Fruit fly (Drosophila melanogaster) whole organism, embryonic: ENCODE measurements around the gene CG5541.

ENCODE experiments used
- Adf1 ChIP-seq: fragments of 200-800 bp; sonication (Bioruptor generic); IDR thresholded peaks from 2 replicates; pipeline ENCODE4 v1.3.6; 2022; ENCODE audit warnings: missing biosample characterization, missing genetic modification characterization
- CG10321 ChIP-seq: fragments of 200-800 bp; sonication (Bioruptor generic); IDR thresholded peaks from 2 replicates; pipeline ENCODE4 v1.3.6; 2022; ENCODE audit warnings: missing biosample characterization, missing genetic modification characterization
- CG12219 ChIP-seq: fragments of 200-800 bp; sonication (Bioruptor generic); optimal IDR thresholded peaks from 3 replicates; lab custom pipeline; 2018; ENCODE audit warnings: missing biosample characterization, mild to moderate bottlenecking, missing genetic modification characterization
- CG1233 ChIP-seq: fragments of 200-800 bp; sonication (Bioruptor generic); optimal IDR thresholded peaks from 4 replicates; lab custom pipeline; 2018; ENCODE audit warnings: missing biosample characterization, mild to moderate bottlenecking, missing genetic modification characterization
- CG14965 ChIP-seq: fragments of 200-800 bp; sonication (Bioruptor generic); optimal IDR thresholded peaks from 2 replicates; lab custom pipeline; 2016; ENCODE audit warnings: missing biosample characterization, missing genetic modification characterization, borderline replicate concordance
- CG17802 ChIP-seq: fragments of 200-800 bp; sonication (Bioruptor generic); optimal IDR thresholded peaks from 2 replicates; lab custom pipeline; 2018; ENCODE audit warnings: missing biosample characterization, mild to moderate bottlenecking, missing genetic modification characterization, moderate library complexity
- CG18599 ChIP-seq: fragments of 200-800 bp; sonication (Bioruptor generic); optimal IDR thresholded peaks from 3 replicates; lab custom pipeline; 2017; ENCODE audit warnings: missing biosample characterization, missing genetic modification characterization, mild to moderate bottlenecking, moderate library complexity, missing genetic modification reagents
- CG2116 ChIP-seq: fragments of 200-800 bp; sonication (Bioruptor generic); optimal IDR thresholded peaks from 3 replicates; lab custom pipeline; 2018; ENCODE audit warnings: missing biosample characterization, mild to moderate bottlenecking, missing genetic modification characterization
- CG2712 ChIP-seq: fragments of 200-800 bp; optimal IDR thresholded peaks from 3 replicates; lab custom pipeline; 2019; ENCODE audit warnings: missing biosample characterization, mild to moderate bottlenecking, missing genetic modification characterization, moderate library complexity
- CG31224 ChIP-seq: fragments of 200-800 bp; sonication (Bioruptor generic); IDR thresholded peaks from 2 replicates; pipeline ENCODE4 v1.3.6; 2022; ENCODE audit warnings: missing biosample characterization, missing genetic modification characterization
- CG3995 ChIP-seq: fragments of 200-800 bp; sonication (Bioruptor generic); optimal IDR thresholded peaks from 3 replicates; lab custom pipeline; 2016; ENCODE audit warnings: missing biosample characterization, missing genetic modification characterization
- CG6254 ChIP-seq: fragments of 200-800 bp; sonication (Bioruptor generic); optimal IDR thresholded peaks from 3 replicates; lab custom pipeline; 2017; ENCODE audit warnings: mild to moderate bottlenecking, missing biosample characterization, missing genetic modification reagents, missing genetic modification characterization
- CG7271 ChIP-seq: fragments of 200-800 bp; sonication (Bioruptor generic); optimal IDR thresholded peaks from 2 replicates; lab custom pipeline; 2018; ENCODE audit warnings: missing biosample characterization, mild to moderate bottlenecking, missing genetic modification characterization, moderate library complexity
- CG8281 ChIP-seq: fragments of 200-800 bp; sonication (Bioruptor generic); optimal IDR thresholded peaks from 2 replicates; lab custom pipeline; 2018; ENCODE audit warnings: missing biosample characterization, mild to moderate bottlenecking, missing genetic modification characterization, moderate library complexity
- CG8290 ChIP-seq, 3 experiments: fragments of 200-800 bp; sonication (Bioruptor generic); optimal IDR thresholded peaks; 2 replicates each; lab custom pipeline; 2016 to 2019; ENCODE audit warnings: missing biosample characterization in 3 of 3, missing genetic modification characterization in 3 of 3, mild to moderate bottlenecking in 2 of 3, moderate library complexity in 1 of 3
- CG8924 ChIP-seq: fragments of 200-800 bp; optimal IDR thresholded peaks from 3 replicates; lab custom pipeline; 2019; ENCODE audit warnings: missing biosample characterization, mild to moderate bottlenecking, missing genetic modification characterization, moderate library complexity
- CG9727 ChIP-seq: fragments of 200-800 bp; sonication (Bioruptor generic); optimal IDR thresholded peaks from 3 replicates; lab custom pipeline; 2017; ENCODE audit warnings: missing biosample characterization, mild to moderate bottlenecking, missing genetic modification characterization
- CG9876 ChIP-seq: fragments of 200-800 bp; sonication (Bioruptor generic); optimal IDR thresholded peaks from 2 replicates; lab custom pipeline; 2016; ENCODE audit warnings: missing biosample characterization, missing genetic modification characterization
- CTCF ChIP-seq: fragments of 200-800 bp; sonication (Bioruptor generic); optimal IDR thresholded peaks from 2 replicates; lab custom pipeline; 2017; ENCODE audit warnings: missing biosample characterization, mild to moderate bottlenecking, missing genetic modification characterization, moderate library complexity
- D ChIP-seq, 2 experiments: fragments of 200-800 bp in 1 of 2; fragments of >200 bp in 1 of 2; sonication (Bioruptor generic) in 1 of 2; optimal IDR thresholded peaks; 2 replicates in 1 of 2; 3 replicates in 1 of 2; lab custom pipeline; 2017; ENCODE audit warnings: mild to moderate bottlenecking in 1 of 2, missing biosample characterization in 1 of 2, missing genetic modification characterization in 1 of 2, missing genetic modification reagents in 1 of 2
- D19A ChIP-seq: fragments of 200-800 bp; optimal IDR thresholded peaks from 3 replicates; lab custom pipeline; 2019; ENCODE audit warnings: missing biosample characterization, mild to moderate bottlenecking, missing genetic modification characterization, moderate library complexity
- Elba2 ChIP-seq: fragments of 200-800 bp; sonication (Bioruptor generic); optimal IDR thresholded peaks from 3 replicates; lab custom pipeline; 2016; ENCODE audit warnings: missing biosample characterization, missing genetic modification characterization
- Hand ChIP-seq: fragments of 200-800 bp; sonication (Bioruptor generic); optimal IDR thresholded peaks from 2 replicates; lab custom pipeline; 2017; ENCODE audit warnings: mild to moderate bottlenecking, missing biosample characterization, missing genetic modification reagents, missing genetic modification characterization
- Lim3 ChIP-seq: fragments of 200-800 bp; sonication (Bioruptor generic); IDR thresholded peaks from 2 replicates; pipeline ENCODE4 v1.3.6; 2022; ENCODE audit warnings: missing biosample characterization, missing genetic modification characterization
- Mrtf ChIP-seq: fragments of 200-800 bp; sonication (Bioruptor generic); IDR thresholded peaks from 3 replicates; pipeline ENCODE4 v1.3.6; 2022; ENCODE audit warnings: missing biosample characterization, missing genetic modification characterization
- Sry-δ ChIP-seq: fragments of 200-800 bp; sonication (Bioruptor generic); optimal IDR thresholded peaks from 2 replicates; lab custom pipeline; 2016; ENCODE audit warnings: missing biosample characterization, missing genetic modification characterization
- Ssrp ChIP-seq: fragments of 200-800 bp; sonication (Bioruptor generic); optimal IDR thresholded peaks from 2 replicates; lab custom pipeline; 2018; ENCODE audit warnings: missing biosample characterization, mild to moderate bottlenecking, missing genetic modification characterization, moderate library complexity
- Usf ChIP-seq: fragments of 200-800 bp; sonication (Bioruptor generic); optimal IDR thresholded peaks from 2 replicates; lab custom pipeline; 2017; ENCODE audit warnings: missing genotype, missing biosample characterization, missing genetic modification characterization
- ab ChIP-seq: fragments of 200-800 bp; sonication (Bioruptor generic); optimal IDR thresholded peaks from 2 replicates; lab custom pipeline; 2016; ENCODE audit warnings: missing biosample characterization, missing genetic modification characterization
- al ChIP-seq: fragments of 200-800 bp; sonication (Bioruptor generic); IDR thresholded peaks from 2 replicates; pipeline ENCODE4 v1.3.6; 2022; ENCODE audit warnings: missing biosample characterization, missing genetic modification characterization
- br ChIP-seq: fragments of >200 bp; optimal IDR thresholded peaks from 2 replicates; lab custom pipeline; 2017
- chn ChIP-seq: fragments of 200-800 bp; sonication (Bioruptor generic); optimal IDR thresholded peaks from 2 replicates; lab custom pipeline; 2016; ENCODE audit warnings: missing biosample characterization, missing genetic modification characterization
- esg ChIP-seq: fragments of 200-800 bp; sonication (Bioruptor generic); conservative IDR thresholded peaks from 2 replicates; pipeline ENCODE4 v1.3.6; 2022; ENCODE audit warnings: missing biosample characterization, missing genetic modification characterization
- ewg ChIP-seq: fragments of 200-800 bp; sonication (Bioruptor generic); optimal IDR thresholded peaks from 3 replicates; lab custom pipeline; 2017; ENCODE audit warnings: mild to moderate bottlenecking, missing biosample characterization, missing genetic modification reagents, missing genetic modification characterization
- fu2 ChIP-seq: fragments of 200-800 bp; sonication (Bioruptor generic); optimal IDR thresholded peaks from 2 replicates; lab custom pipeline; 2016; ENCODE audit warnings: missing biosample characterization, missing genetic modification characterization
- gfzf ChIP-seq: fragments of 200-800 bp; sonication (Bioruptor generic); optimal IDR thresholded peaks from 2 replicates; lab custom pipeline; 2016; ENCODE audit warnings: missing biosample characterization, mild to moderate bottlenecking, missing genetic modification characterization, moderate library complexity
- gt ChIP-seq: fragments of 200-800 bp; sonication (Bioruptor generic); IDR thresholded peaks from 2 replicates; pipeline ENCODE4 v1.3.6; 2022; ENCODE audit warnings: missing biosample characterization, missing genetic modification characterization
- hkb ChIP-seq, 2 experiments: fragments of 200-800 bp in 1 of 2; fragments of >200 bp in 1 of 2; sonication (Bioruptor generic) in 1 of 2; IDR thresholded peaks in 1 of 2; optimal IDR thresholded peaks in 1 of 2; 2 replicates each; pipeline versions ENCODE4 v1.3.6 to Lab custom; 2017 to 2022; ENCODE audit warnings: missing biosample characterization in 1 of 2, missing genetic modification characterization in 1 of 2
- insv ChIP-seq, 2 experiments: fragments of 200-800 bp; sonication (Bioruptor generic); optimal IDR thresholded peaks; 3 replicates each; lab custom pipeline; 2016 to 2018; ENCODE audit warnings: missing biosample characterization in 2 of 2, missing genetic modification characterization in 2 of 2
- lab ChIP-seq: fragments of 200-800 bp; sonication (Bioruptor generic); optimal IDR thresholded peaks from 3 replicates; lab custom pipeline; 2017; ENCODE audit warnings: missing biosample characterization, missing genetic modification characterization, mild to moderate bottlenecking, moderate library complexity, missing genetic modification reagents
- odd ChIP-seq: fragments of 200-800 bp; sonication (Bioruptor generic); optimal IDR thresholded peaks from 2 replicates; lab custom pipeline; 2017; ENCODE audit warnings: missing biosample characterization, mild to moderate bottlenecking, missing genetic modification characterization
- pan ChIP-seq, 4 experiments: fragments of >200 bp in 3 of 4; fragments of 200-800 bp in 1 of 4; sonication (Bioruptor generic) in 1 of 4; optimal IDR thresholded peaks in 3 of 4; IDR thresholded peaks in 1 of 4; 2 replicates each; pipeline versions ENCODE4 v1.3.6 to Lab custom; 2017 to 2022; ENCODE audit warnings: missing biosample characterization in 2 of 4, missing genetic modification characterization in 2 of 4, mixed read lengths in 1 of 4
- ro ChIP-seq: fragments of 200-800 bp; sonication (Bioruptor generic); IDR thresholded peaks from 2 replicates; pipeline ENCODE4 v1.3.6; 2022; ENCODE audit warnings: missing biosample characterization, missing genetic modification characterization
- schlank ChIP-seq: fragments of 200-800 bp; sonication (Bioruptor generic); optimal IDR thresholded peaks from 2 replicates; lab custom pipeline; 2018; ENCODE audit warnings: missing biosample characterization, mild to moderate bottlenecking, missing genetic modification characterization
- tin ChIP-seq: fragments of 200-800 bp; sonication (Bioruptor generic); optimal IDR thresholded peaks from 3 replicates; lab custom pipeline; 2016; ENCODE audit warnings: missing biosample characterization, missing genetic modification characterization
- tna ChIP-seq: fragments of 200-800 bp; sonication (Bioruptor generic); IDR thresholded peaks from 2 replicates; pipeline ENCODE4 v1.3.6; 2022; ENCODE audit warnings: missing biosample characterization, missing genetic modification characterization; ENCODE audit not compliant: partially characterized antibody
- toy ChIP-seq: fragments of 200-800 bp; sonication (Bioruptor generic); IDR thresholded peaks from 2 replicates; pipeline ENCODE4 v1.3.6; 2022; ENCODE audit warnings: missing biosample characterization, missing genetic modification characterization
- vnd ChIP-seq: fragments of 200-800 bp; sonication (Bioruptor generic); IDR thresholded peaks from 3 replicates; pipeline ENCODE4 v1.3.6; 2022; ENCODE audit warnings: missing biosample characterization, missing genetic modification characterization; ENCODE audit not compliant: partially characterized antibody

The CG5541 gene

DNA sequence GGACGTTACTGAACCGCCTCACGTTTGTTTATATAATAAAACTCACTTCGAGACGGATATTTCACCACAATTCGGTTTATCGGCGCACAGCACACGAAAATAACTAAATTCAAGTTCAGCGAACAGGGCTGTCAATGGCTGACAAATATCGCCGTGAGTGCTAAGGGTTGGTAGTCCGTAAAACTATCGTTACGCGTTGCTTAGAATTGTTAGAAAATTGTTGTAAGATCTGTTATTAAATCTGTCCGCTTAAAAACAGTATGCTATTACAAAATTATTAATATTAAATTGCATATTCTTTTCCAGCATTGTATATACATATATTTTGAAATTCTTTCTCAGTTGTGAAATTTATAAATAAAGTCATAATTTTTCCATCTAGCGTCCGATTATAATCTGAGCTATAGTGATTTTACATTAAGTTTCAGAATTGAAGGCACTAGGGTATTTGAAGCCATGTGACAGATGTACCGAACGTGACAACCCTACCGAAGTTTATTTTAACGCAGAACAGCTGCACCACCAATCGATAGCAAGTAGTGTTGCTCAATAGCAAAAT, 40.7 kb downstream of the CG5541 start, which contains the start of gene Cox17 (continued):
- peak; percentile 84 for TF ChIP-seq tin (GFP tag; lab: Kevin White, UChicago)
- TF ChIP-seq CG9876 = peak; percentile 57
- no peak for TF ChIP-seq Adf1 (GFP tag; lab: Robert Waterston, UW)
- TF ChIP-seq schlank = peak; percentile 26
- no peak; the same call in 1 of the 2 replicates for TF ChIP-seq gt (GFP tag; lab: Robert Waterston, UW)
- peak; percentile 69 for TF ChIP-seq Usf
- no peak for TF ChIP-seq CG10321
- peak; percentile 47 for TF ChIP-seq CTCF
- peak; percentile 64; the same call in 2 of the 3 replicates for TF ChIP-seq Mrtf (GFP tag; lab: Robert Waterston, UW)
- no peak for TF ChIP-seq CG14965 (GFP tag; lab: Kevin White, UChicago)
- peak; percentile 43; the same call in 1 of the 2 replicates for TF ChIP-seq CG31224 (GFP tag; lab: Robert Waterston, UW)
- TF ChIP-seq CG9727 = peak; percentile 88
- TF ChIP-seq Hand (GFP tag; lab: Kevin White, UChicago) = peak; percentile 78
- TF ChIP-seq ab = peak; percentile 28
- no peak for TF ChIP-seq Elba2 (GFP tag; lab: Kevin White, UChicago)
- TF ChIP-seq fu2 (GFP tag; lab: Kevin White, UChicago) = peak; percentile 39
- TF ChIP-seq CG8290 (GFP tag; optimal IDR thresholded peaks at IDR 0.05; lab: Kevin White, UChicago) = peak; percentile 86
- TF ChIP-seq CG8290 (tag; optimal IDR thresholded peaks at IDR 0.05; lab: Kevin White, UChicago) = peak; percentile 64 to 78
- peak; percentile 32 for TF ChIP-seq CG17802 (tag; lab: Kevin White, UChicago)
- peak; percentile 69 for TF ChIP-seq al (GFP tag; lab: Robert Waterston, UW)
- TF ChIP-seq br (lab: Kevin White, UChicago) = no peak
- TF ChIP-seq CG1233 (GFP tag; lab: Kevin White, UChicago) = peak; percentile 78
- peak; percentile 84 for TF ChIP-seq CG2712 (tag; lab: Kevin White, UChicago)
- TF ChIP-seq ewg (GFP tag; lab: Kevin White, UChicago) = peak; percentile 75
- peak; percentile 85 for TF ChIP-seq CG8924
- TF ChIP-seq vnd (GFP tag; lab: Robert Waterston, UW) = peak; percentile 78
- TF ChIP-seq hkb (optimal IDR thresholded peaks at IDR 0.05; lab: Kevin White, UChicago) = no peak
- TF ChIP-seq hkb (GFP tag; IDR thresholded peaks at IDR 0.05; lab: Robert Waterston, UW) = peak; percentile 49
- peak; percentile 72 for TF ChIP-seq Sry-δ (GFP tag; lab: Kevin White, UChicago)
- TF ChIP-seq CG12219 (GFP tag; lab: Kevin White, UChicago) = peak; percentile 49
- peak; percentile 61 for TF ChIP-seq esg (GFP tag; lab: Robert Waterston, UW)
- no peak for TF ChIP-seq toy (GFP tag; lab: Robert Waterston, UW)
- peak; percentile 82 for TF ChIP-seq lab
- TF ChIP-seq CG2116 (GFP tag; lab: Kevin White, UChicago) = peak; percentile 67
- TF ChIP-seq tna (GFP tag; lab: Robert Waterston, UW) = no peak
- TF ChIP-seq ro (GFP tag; lab: Robert Waterston, UW) = peak; percentile 57
- no peak for TF ChIP-seq D (optimal IDR thresholded peaks at IDR 0.05; lab: Kevin White, UChicago)
- TF ChIP-seq D (GFP tag; optimal IDR thresholded peaks at IDR 0.05; lab: Kevin White, UChicago) = peak; percentile 73
- TF ChIP-seq pan (optimal IDR thresholded peaks at IDR 0.05; lab: Kevin White, UChicago) = no peak
- TF ChIP-seq pan (GFP tag; optimal IDR thresholded peaks at IDR 0.05 in 1 of 2, IDR thresholded peaks at IDR 0.05 in 1 of 2) = peak in 1 of 2 experiments; percentile 65
- TF ChIP-seq insv (GFP tag; optimal IDR thresholded peaks at IDR 0.05; lab: Kevin White, UChicago) = peak in 1 of 2 experiments; percentile 53
- TF ChIP-seq gfzf = no peak
- TF ChIP-seq CG3995 (GFP tag; lab: Kevin White, UChicago) = peak; percentile 58
- TF ChIP-seq D19A = peak; percentile 74
- TF ChIP-seq Ssrp = peak; percentile 84
- peak; percentile 83 for TF ChIP-seq CG18599 (GFP tag; lab: Kevin White, UChicago)
- TF ChIP-seq chn (GFP tag; lab: Kevin White, UChicago) = peak; percentile 81
- peak; percentile 34 for TF ChIP-seq CG7271 (tag; lab: Kevin White, UChicago)
- peak; percentile 63 for TF ChIP-seq odd (GFP tag; lab: Kevin White, UChicago)
- peak; percentile 43 for TF ChIP-seq CG6254
- TF ChIP-seq Lim3 = no peak
- peak; percentile 65 for TF ChIP-seq CG8281 (tag; lab: Kevin White, UChicago)
